Worm (Caenorhabditis elegans) whole organism, L3 larva: ENCODE measurements around the gene C15B12.4.
A peak's percentile ranks its signal among the peaks of the same experiment; 100 is the strongest.

ENCODE experiments used
- R02D3.7 ChIP-seq: fragments of 150-350 bp; optimal IDR thresholded peaks from 2 replicates; lab custom pipeline; 2014; ENCODE audit warnings: missing biosample characterization, missing genetic modification characterization
- aly-2 ChIP-seq: fragments of 150-350 bp; optimal IDR thresholded peaks from 2 replicates; lab custom pipeline; 2014; ENCODE audit warnings: missing biosample characterization, missing genetic modification characterization
- ceh-28 ChIP-seq: fragments of 150-350 bp; optimal IDR thresholded peaks from 2 replicates; lab custom pipeline; 2014; ENCODE audit warnings: missing biosample characterization, missing genetic modification reagents, missing genetic modification characterization
- ceh-82 ChIP-seq: fragments of 150-350 bp; optimal IDR thresholded peaks from 2 replicates; lab custom pipeline; 2014; ENCODE audit warnings: missing biosample characterization, missing genetic modification characterization
- daf-12 ChIP-seq: fragments of 150-350 bp; optimal IDR thresholded peaks from 2 replicates; lab custom pipeline; 2014; ENCODE audit warnings: missing biosample characterization, missing genetic modification reagents, missing genetic modification characterization
- elt-2 ChIP-seq: sonication (generic microtip); optimal IDR thresholded peaks from 2 replicates; lab custom pipeline; 2016; ENCODE audit warnings: missing genetic modification reagents, mild to moderate bottlenecking, missing genetic modification characterization, missing compliant biosample characterization
- elt-3 ChIP-seq, 3 experiments: fragments of 150-350 bp in 1 of 3; sonication (generic microtip) in 2 of 3; optimal IDR thresholded peaks; 2 replicates in 2 of 3; 4 replicates in 1 of 3; lab custom pipeline; 2014 to 2017; ENCODE audit warnings: missing biosample characterization in 3 of 3, missing genetic modification characterization in 3 of 3
- eor-1 ChIP-seq, 2 experiments: fragments of 150-350 bp; optimal IDR thresholded peaks; 2 replicates each; lab custom pipeline; 2014 to 2018; ENCODE audit warnings: missing biosample characterization in 2 of 2, missing genetic modification characterization in 2 of 2
- fkh-10 ChIP-seq: sonication (generic microtip); optimal IDR thresholded peaks from 2 replicates; lab custom pipeline; 2017; ENCODE audit warnings: missing biosample characterization, missing genetic modification reagents, missing genetic modification characterization
- jun-1 ChIP-seq: fragments of 150-350 bp; optimal IDR thresholded peaks from 2 replicates; lab custom pipeline; 2014; ENCODE audit warnings: missing biosample characterization, missing genetic modification reagents, missing genetic modification characterization
- nfya-1 ChIP-seq: sonication (generic microtip); optimal IDR thresholded peaks from 2 replicates; lab custom pipeline; 2017; ENCODE audit warnings: missing genetic modification characterization, mild to moderate bottlenecking, missing compliant biosample characterization, antibody characterized with exemption, moderate library complexity; ENCODE audit not compliant: insufficient read depth
- nhr-11 ChIP-seq: fragments of 150-350 bp; optimal IDR thresholded peaks from 2 replicates; lab custom pipeline; 2014; ENCODE audit warnings: missing biosample characterization, missing genetic modification characterization
- nhr-12 ChIP-seq: fragments of 150-350 bp; optimal IDR thresholded peaks from 2 replicates; lab custom pipeline; 2014; ENCODE audit warnings: missing biosample characterization, missing genetic modification characterization
- nhr-23 ChIP-seq: fragments of 150-350 bp; optimal IDR thresholded peaks from 2 replicates; lab custom pipeline; 2014; ENCODE audit warnings: missing biosample characterization, missing genetic modification reagents, missing genetic modification characterization
- nhr-237 ChIP-seq: fragments of 150-350 bp; optimal IDR thresholded peaks from 2 replicates; lab custom pipeline; 2014; ENCODE audit warnings: missing biosample characterization, missing genetic modification characterization
- nhr-25 ChIP-seq: sonication (generic microtip); optimal IDR thresholded peaks from 2 replicates; lab custom pipeline; 2017; ENCODE audit warnings: missing biosample characterization, missing genetic modification characterization
- nhr-28 ChIP-seq: fragments of 150-350 bp; optimal IDR thresholded peaks from 2 replicates; lab custom pipeline; 2014; ENCODE audit warnings: missing biosample characterization, missing genetic modification characterization
- nhr-43 ChIP-seq: sonication (generic microtip); optimal IDR thresholded peaks from 2 replicates; lab custom pipeline; 2016; ENCODE audit warnings: mild to moderate bottlenecking, missing genetic modification characterization, missing compliant biosample characterization; ENCODE audit not compliant: poor library complexity, severe bottlenecking
- nhr-67 ChIP-seq: fragments of 150-350 bp; optimal IDR thresholded peaks from 2 replicates; lab custom pipeline; 2014; ENCODE audit warnings: missing biosample characterization, missing genetic modification characterization
- pha-4 ChIP-seq: fragments of 150-350 bp; optimal IDR thresholded peaks from 2 replicates; lab custom pipeline; 2014; ENCODE audit warnings: missing biosample characterization, missing genetic modification reagents, missing genetic modification characterization
- pqm-1 ChIP-seq: fragments of 150-350 bp; optimal IDR thresholded peaks from 2 replicates; lab custom pipeline; 2017; ENCODE audit warnings: missing biosample characterization, missing genetic modification characterization, inconsistent platforms
- skn-1 ChIP-seq: fragments of 150-350 bp; optimal IDR thresholded peaks from 2 replicates; lab custom pipeline; 2014; ENCODE audit warnings: missing biosample characterization, missing genetic modification characterization
- unc-39 ChIP-seq: sonication (generic microtip); optimal IDR thresholded peaks from 4 replicates; lab custom pipeline; 2017; ENCODE audit warnings: missing biosample characterization, missing genetic modification characterization
- unc-62 ChIP-seq: fragments of 150-350 bp; sonication (generic microtip); optimal IDR thresholded peaks from 4 replicates; lab custom pipeline; 2014; ENCODE audit warnings: missing biosample characterization, missing genetic modification reagents, missing genetic modification characterization
- ztf-4 ChIP-seq: fragments of 150-350 bp; optimal IDR thresholded peaks from 2 replicates; lab custom pipeline; 2014; ENCODE audit warnings: missing biosample characterization, missing genetic modification characterization

Gene C15B12.4

DNA sequence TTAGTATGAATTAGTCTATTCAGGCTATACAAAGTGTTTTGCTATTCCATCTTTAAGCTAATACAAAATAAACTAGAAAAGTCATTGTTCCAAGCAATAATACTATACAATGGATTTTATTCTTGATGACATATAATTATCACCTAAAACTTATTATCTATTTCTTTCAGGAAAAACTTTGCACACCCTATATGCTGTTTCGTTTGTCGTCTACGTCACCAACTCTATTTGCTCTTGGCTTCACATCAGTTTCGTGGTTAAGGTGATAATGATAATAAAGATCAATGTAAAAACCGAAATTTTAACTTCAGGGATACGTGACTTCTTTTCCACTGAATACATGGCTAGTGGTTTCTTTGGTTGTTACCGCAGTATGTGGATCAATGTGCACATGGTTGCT, 11.1 kb downstream of the C15B12.4 start:
- TF ChIP-seq nfya-1 (tag; lab: Kevin White, UChicago), result no peak
- peak; percentile 29 for TF ChIP-seq elt-2 (tag; lab: Kevin White, UChicago)
- TF ChIP-seq pqm-1, result peak; percentile 33
- TF ChIP-seq nhr-25, result no peak
- no peak for TF ChIP-seq nhr-12 (tag; lab: Kevin White, UChicago)
- no peak for TF ChIP-seq unc-62
- no peak for TF ChIP-seq ceh-82 (tag; lab: Kevin White, UChicago)
- TF ChIP-seq aly-2, result no peak
- no peak for TF ChIP-seq jun-1 (tag; lab: Kevin White, UChicago)

DNA sequence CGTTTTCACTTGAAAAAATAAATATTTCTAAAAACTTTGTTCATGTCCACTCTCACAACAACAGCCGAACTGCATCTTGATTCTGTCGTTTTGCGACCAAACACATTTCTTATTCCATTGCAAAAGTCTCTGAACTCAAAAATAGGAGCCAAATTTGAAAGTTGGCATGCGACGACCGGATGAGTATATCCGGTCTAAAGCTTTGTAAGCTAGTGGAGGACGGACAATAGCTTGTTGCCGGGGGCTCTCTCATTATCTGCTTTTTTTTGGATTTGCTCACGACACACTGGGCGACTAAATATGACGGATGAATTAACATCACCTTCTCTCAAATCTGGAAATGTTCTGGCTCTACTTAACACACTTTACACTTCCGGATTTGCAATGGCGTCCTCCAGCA, 11.8 kb downstream of the C15B12.4 start, which contains the start of gene K04E7.1:
Gene K04E7.1 (plus strand): TSS at position 301 of the 400 bp plus-strand sequence.
- TF ChIP-seq elt-2 (tag; lab: Kevin White, UChicago), result no peak
- TF ChIP-seq nhr-12 (tag; lab: Kevin White, UChicago), result no peak
- TF ChIP-seq skn-1 (tag; lab: Kevin White, UChicago), result no peak
- no peak for TF ChIP-seq nhr-237 (tag; lab: Kevin White, UChicago)
- TF ChIP-seq ztf-4 (tag; lab: Kevin White, UChicago), result no peak
- TF ChIP-seq nhr-11 (tag; lab: Kevin White, UChicago), result no peak
- TF ChIP-seq nhr-25, result no peak
- TF ChIP-seq nhr-28, result no peak
- no peak for TF ChIP-seq nhr-43 (tag; lab: Kevin White, UChicago)

DNA sequence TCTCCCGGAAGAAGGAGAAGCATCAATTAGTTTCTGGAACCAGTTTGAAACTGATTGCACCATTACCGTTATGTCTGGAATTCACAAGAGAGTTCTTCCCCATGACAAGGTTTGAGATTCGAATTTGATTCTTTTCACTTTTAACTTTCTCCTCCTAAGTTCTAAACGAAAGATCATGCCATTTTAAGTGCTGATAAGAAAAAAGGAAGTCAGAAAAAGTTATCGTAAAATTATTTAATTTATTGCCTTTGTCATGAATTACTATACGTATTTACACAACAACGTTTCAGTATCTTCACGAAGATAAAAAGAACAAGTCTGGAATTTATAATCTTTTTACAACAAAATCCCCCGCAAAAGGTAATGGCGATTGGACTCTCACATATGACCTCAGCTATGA, 13.4 kb downstream of the C15B12.4 start:
- TF ChIP-seq ceh-28 (tag; lab: Kevin White, UChicago), result no peak
- peak; percentile 53 for TF ChIP-seq elt-2 (tag; lab: Kevin White, UChicago)
- TF ChIP-seq pqm-1, result peak; percentile 70

DNA sequence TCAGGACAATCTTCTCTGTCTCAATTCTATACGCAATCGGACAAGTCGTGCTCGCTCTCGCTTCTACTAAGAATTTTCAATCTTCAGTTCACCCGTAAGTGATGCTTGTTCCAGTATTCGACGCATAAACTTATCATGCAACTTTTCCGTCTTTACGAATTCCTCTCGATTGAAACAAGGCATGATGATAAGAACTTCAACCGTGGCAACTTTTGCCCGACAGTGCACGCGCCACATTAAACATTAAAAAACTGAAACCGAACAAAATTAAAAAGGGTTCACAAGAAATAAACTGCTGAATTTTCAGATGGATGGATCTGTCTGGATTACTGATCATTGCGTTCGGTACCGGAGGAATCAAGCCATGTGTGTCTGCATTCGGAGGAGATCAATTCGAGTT, 15.1 kb downstream of the C15B12.4 start:
- no peak for TF ChIP-seq fkh-10
- TF ChIP-seq unc-62, result no peak
- TF ChIP-seq nhr-23 (tag; lab: Kevin White, UChicago), result no peak
- TF ChIP-seq ztf-4 (tag; lab: Kevin White, UChicago), result no peak
- TF ChIP-seq elt-2 (tag; lab: Kevin White, UChicago), result no peak

DNA sequence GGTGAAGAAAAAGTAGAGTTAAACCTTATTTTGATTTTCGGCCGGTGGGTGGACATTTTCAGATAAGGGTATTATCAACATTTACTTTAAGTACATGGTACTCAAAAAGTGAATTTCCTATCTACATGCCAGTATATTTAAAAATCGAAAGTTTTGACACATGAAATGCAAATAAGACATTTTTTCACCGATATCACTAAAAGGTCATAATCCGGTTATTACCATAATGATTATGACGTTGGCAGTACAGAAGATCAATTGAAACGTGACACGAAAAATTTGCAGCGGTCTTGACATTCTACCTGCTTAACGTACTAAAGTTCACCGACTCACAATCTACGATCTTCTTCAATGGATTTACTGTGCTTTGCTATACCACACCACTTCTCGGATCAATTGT, 15.5 kb downstream of the C15B12.4 start:
- TF ChIP-seq elt-2 (tag; lab: Kevin White, UChicago) (peak; percentile 73), ztf-4 (tag; lab: Kevin White, UChicago) (no peak), nhr-67 (tag; lab: Kevin White, UChicago) (no peak), daf-12 (no peak), pha-4 (tag; lab: Kevin White, UChicago) (peak; percentile 15), nhr-11 (tag; lab: Kevin White, UChicago) (no peak)
- TF ChIP-seq, all 47 proteins: peak for 2

DNA sequence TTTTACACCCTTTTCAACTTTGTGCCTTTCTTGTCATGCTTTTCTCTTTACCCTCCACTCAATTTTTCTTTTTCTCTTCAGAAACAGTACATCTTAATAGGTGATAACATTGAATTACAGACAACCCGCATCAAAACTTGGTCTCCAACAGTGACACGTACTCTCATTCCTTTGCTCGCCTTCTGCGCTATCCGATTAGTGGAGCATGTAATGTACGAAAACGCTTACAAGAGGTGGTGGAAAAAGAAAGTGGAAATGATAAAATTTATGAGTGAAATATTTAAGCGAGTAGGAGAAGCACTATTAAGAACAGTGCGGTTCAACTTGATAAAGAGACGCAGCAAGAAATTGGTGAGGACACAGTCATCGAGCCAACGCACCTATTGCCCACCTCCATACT, 17.0 kb downstream of the C15B12.4 start, which contains the start of gene pept-1:
Gene pept-1 (plus strand): TSS at position 306 of the 400 bp plus-strand sequence.
- TF ChIP-seq unc-39 (tag; lab: Kevin White, UChicago), result no peak
- TF ChIP-seq pqm-1, result peak; percentile 94
- TF ChIP-seq elt-2 (tag; lab: Kevin White, UChicago), result peak; percentile 98
- no peak for TF ChIP-seq R02D3.7
- TF ChIP-seq fkh-10, result no peak
- TF ChIP-seq elt-3 (tag; optimal IDR thresholded peaks at IDR 0.05; lab: Kevin White, UChicago), result no peak
- TF ChIP-seq skn-1 (tag; lab: Kevin White, UChicago), result peak; percentile 32
- TF ChIP-seq pha-4 (tag; lab: Kevin White, UChicago), result peak; percentile 16

DNA sequence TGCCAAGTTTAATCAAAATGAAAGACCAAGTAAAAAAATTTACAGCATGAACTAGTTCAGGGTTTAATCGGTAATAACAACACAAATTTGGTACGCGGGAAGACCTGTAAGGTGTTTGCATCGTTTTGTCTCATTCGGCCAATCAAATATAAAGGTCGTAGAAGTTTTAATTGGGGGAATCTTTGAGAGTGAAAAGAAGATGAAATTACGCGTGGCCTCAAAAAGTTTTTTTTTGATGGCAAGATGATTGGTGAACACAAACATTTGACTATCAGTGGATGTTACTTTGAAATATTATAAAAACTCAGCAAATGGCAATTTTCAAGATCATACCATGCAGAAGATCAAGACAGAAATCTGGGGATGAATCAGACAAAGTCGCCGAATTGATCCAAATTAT, 18.4 kb downstream of the C15B12.4 start, which contains the start of gene nas-33:
Gene nas-33 (minus strand): TSS at position 101 of the 400 bp plus-strand sequence.
- no peak for TF ChIP-seq eor-1 (tag; optimal IDR thresholded peaks at IDR 0.05; lab: Kevin White, UChicago)

DNA sequence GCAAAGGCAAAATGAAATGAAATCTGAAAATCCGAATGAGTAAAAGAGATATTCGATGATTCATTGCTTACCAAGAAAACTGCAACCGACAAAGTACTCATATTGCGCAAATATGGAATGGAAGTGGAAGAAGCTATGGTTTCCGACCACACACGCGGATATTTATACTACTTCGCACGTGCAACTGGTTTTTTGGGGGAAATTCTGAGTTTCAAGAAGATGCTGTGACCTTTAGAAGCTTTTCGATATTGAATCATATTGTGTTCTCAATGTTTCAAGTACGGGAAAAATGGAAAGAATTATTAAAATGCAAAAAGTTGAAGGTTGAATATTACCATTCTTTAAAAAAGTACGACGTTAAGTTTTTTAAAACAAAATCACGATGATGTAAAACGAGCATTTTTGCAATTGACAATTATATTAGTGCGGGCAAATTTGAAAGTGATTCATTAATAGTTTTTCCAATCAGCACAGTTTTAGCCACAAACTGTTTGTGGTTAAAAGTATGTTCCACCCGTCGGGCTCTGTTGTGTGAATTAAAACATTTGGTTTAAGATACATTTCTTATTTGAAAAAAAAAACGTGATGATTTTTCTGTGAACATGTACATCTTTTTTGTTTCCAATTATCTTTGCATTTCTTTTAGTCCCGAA, 22.6 kb downstream of the C15B12.4 start, which contains the start of the genes grl-6 and K10C2.6:
Gene grl-6 (minus strand): TSS at position 101 of the 653 bp plus-strand sequence.
Gene K10C2.6 (plus strand): TSS at position 603 of the 653 bp plus-strand sequence.
- TF ChIP-seq elt-3 (tag; optimal IDR thresholded peaks at IDR 0.05; lab: Kevin White, UChicago) (no peak), elt-2 (tag; lab: Kevin White, UChicago) (no peak)
